Worm (Caenorhabditis elegans) whole organism, late embryonic: ENCODE data around the gene col-150.

ENCODE experiments used
- K02D7.2 ChIP-seq: sonication (generic microtip); optimal IDR thresholded peaks from 2 replicates; lab custom pipeline; 2017; ENCODE audit warnings: mild to moderate bottlenecking, missing genetic modification characterization, missing compliant biosample characterization
- ahr-1 ChIP-seq: sonication (generic microtip); optimal IDR thresholded peaks from 2 replicates; lab custom pipeline; 2016; ENCODE audit warnings: missing genetic modification characterization, missing compliant biosample characterization
- ceh-30 ChIP-seq: fragments of 150-350 bp; optimal IDR thresholded peaks from 2 replicates; lab custom pipeline; 2014; ENCODE audit warnings: missing biosample characterization, missing genetic modification characterization
- ceh-9 ChIP-seq: sonication (generic microtip); optimal IDR thresholded peaks from 2 replicates; lab custom pipeline; 2016; ENCODE audit warnings: mild to moderate bottlenecking, missing genetic modification characterization, inconsistent platforms, missing compliant biosample characterization
- fkh-6 ChIP-seq: sonication (generic microtip); optimal IDR thresholded peaks from 2 replicates; lab custom pipeline; 2016; ENCODE audit warnings: missing genetic modification characterization, missing compliant biosample characterization
- hlh-13 ChIP-seq: fragments of 200-800 bp; sonication (Bioruptor generic); optimal IDR thresholded peaks from 2 replicates; lab custom pipeline; 2018; ENCODE audit warnings: mild to moderate bottlenecking, missing genetic modification characterization, missing compliant biosample characterization
- hlh-8 ChIP-seq: sonication (generic microtip); optimal IDR thresholded peaks from 2 replicates; lab custom pipeline; 2016; ENCODE audit warnings: missing genotype, missing genetic modification characterization, missing compliant biosample characterization
- nfya-1 ChIP-seq: sonication (generic microtip); optimal IDR thresholded peaks from 2 replicates; lab custom pipeline; 2017; ENCODE audit warnings: missing genetic modification characterization, mild to moderate bottlenecking, missing compliant biosample characterization, antibody characterized with exemption, moderate library complexity
- nhr-11 ChIP-seq: fragments of 150-350 bp; optimal IDR thresholded peaks from 2 replicates; lab custom pipeline; 2014; ENCODE audit warnings: missing biosample characterization, missing genetic modification characterization
- npax-4 ChIP-seq: sonication (generic microtip); optimal IDR thresholded peaks from 2 replicates; lab custom pipeline; 2016; ENCODE audit warnings: missing genetic modification characterization, missing compliant biosample characterization
- pat-9 ChIP-seq: fragments of 200-800 bp; sonication (Bioruptor generic); optimal IDR thresholded peaks from 2 replicates; lab custom pipeline; 2018; ENCODE audit warnings: mild to moderate bottlenecking, missing genetic modification characterization, moderate library complexity, missing compliant biosample characterization
- pha-4 ChIP-seq: fragments of 150-350 bp; optimal IDR thresholded peaks from 2 replicates; lab custom pipeline; 2018; ENCODE audit warnings: missing biosample characterization, missing genetic modification reagents, missing genetic modification characterization
- sox-4 ChIP-seq: sonication (generic microtip); optimal IDR thresholded peaks from 2 replicates; lab custom pipeline; 2017; ENCODE audit warnings: mild to moderate bottlenecking, missing genetic modification characterization, inconsistent platforms, missing compliant biosample characterization
- tbx-7 ChIP-seq: sonication (generic microtip); optimal IDR thresholded peaks from 2 replicates; lab custom pipeline; 2016; ENCODE audit warnings: missing genotype, missing genetic modification characterization, missing compliant biosample characterization

- no peak for TF ChIP-seq pha-4
- no peak for TF ChIP-seq pat-9
- TF ChIP-seq ahr-1 (tag; lab: Kevin White, UChicago), result no peak
- no peak for TF ChIP-seq hlh-13 (GFP tag; lab: Kevin White, UChicago)
- no peak for TF ChIP-seq hlh-8 (tag; lab: Kevin White, UChicago)
- TF ChIP-seq fkh-6 (tag; lab: Kevin White, UChicago), result no peak
- no peak for TF ChIP-seq nfya-1
- TF ChIP-seq npax-4, result no peak
- no peak for TF ChIP-seq ceh-9
- no peak for TF ChIP-seq ceh-30 (tag; lab: Kevin White, UChicago)
- TF ChIP-seq nhr-11 (tag; lab: Kevin White, UChicago), result no peak
- TF ChIP-seq sox-4, result no peak
- no peak for TF ChIP-seq tbx-7 (tag; lab: Kevin White, UChicago)
- no peak for TF ChIP-seq K02D7.2
Measured at ce11 chrV:10246967-10247366, 47.5 kb downstream of the col-150 start.
